Worm (Caenorhabditis elegans): Measurements from ENCODE around the gene ugt-18.
A peak's percentile ranks its signal among the peaks of the same experiment; 100 is the strongest.

ugt-18 gene

DNA sequence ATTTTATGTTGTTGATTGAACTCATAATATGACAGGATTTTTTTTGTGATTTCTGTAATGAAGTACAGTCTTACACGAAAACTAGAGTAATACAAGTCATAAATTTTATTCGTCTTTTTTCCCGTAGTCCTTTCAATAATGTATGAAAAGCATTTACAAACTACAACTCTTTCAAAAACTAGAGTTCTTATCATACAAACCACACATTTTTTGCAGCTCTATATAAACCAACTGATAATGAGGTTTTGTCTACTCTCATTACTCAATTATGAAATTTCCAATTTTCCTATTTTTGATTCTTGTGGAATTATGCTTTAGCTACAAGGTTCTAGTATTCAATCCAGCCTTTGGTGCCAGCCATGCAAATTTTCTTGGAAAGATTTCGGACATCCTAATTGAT, 4.7 kb downstream of the ugt-18 start, which contains the start of gene ugt-16:
Gene ugt-16, plus strand, starts transcription at position 248 of the 400 bp plus-strand sequence.
- TF ChIP-seq nhr-102 (tag; optimal IDR thresholded peaks at IDR 0.05) (peak; percentile 10), nhr-28 (tag; optimal IDR thresholded peaks at IDR 0.05) (peak; percentile 77), daf-16 (GFP tag; optimal IDR thresholded peaks at IDR 0.05) (no peak), daf-16 (tag; optimal IDR thresholded peaks at IDR 0.05) (peak; percentile 2), T20F7.1 (GFP tag; optimal IDR thresholded peaks at IDR 0.05) (no peak), unc-62 (GFP tag; optimal IDR thresholded peaks at IDR 0.05 in 1 of 2) (peak in 1 of 2 experiments; percentile 6), unc-62 (tag; optimal IDR thresholded peaks at IDR 0.05) (no peak), zag-1 (tag; optimal IDR thresholded peaks at IDR 0.05) (no peak), dmd-6 (GFP tag; IDR thresholded peaks at IDR 0.05) (peak; percentile 24; the same call in 1 of the 2 replicates), snpc-1.2 (GFP tag; IDR thresholded peaks at IDR 0.05) (no peak), nhr-77 (tag; optimal IDR thresholded peaks at IDR 0.05) (peak; percentile 19), pqm-1 (tag; optimal IDR thresholded peaks at IDR 0.05) (peak; percentile 50), hmg-1.1 (GFP tag; IDR thresholded peaks at IDR 0.05) (no peak)

DNA sequence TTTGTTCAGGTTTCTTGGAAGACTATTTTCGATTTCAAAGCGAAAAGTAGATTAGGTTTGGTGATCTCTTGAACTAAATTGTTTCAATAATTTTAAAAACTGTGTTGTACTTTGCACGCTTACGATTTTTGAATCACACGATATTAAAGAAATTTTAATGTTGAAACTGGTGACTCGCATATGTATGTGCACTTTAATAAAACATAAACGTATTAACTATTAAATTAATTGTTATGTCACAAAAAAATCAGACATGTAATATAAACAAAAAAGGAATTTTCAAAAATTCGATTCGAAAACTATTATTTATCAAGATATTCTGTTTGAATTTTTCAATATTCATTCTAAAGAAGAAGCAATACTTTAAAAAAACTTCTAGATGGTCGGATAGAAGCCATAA, 7.2 kb downstream of the ugt-18 start, which contains the start of gene ugt-15:
Gene ugt-15, plus strand, starts transcription at position 301 of the 400 bp plus-strand sequence.
- TF ChIP-seq ceh-82 (tag; optimal IDR thresholded peaks at IDR 0.05) (no peak), zip-11 (GFP tag; IDR thresholded peaks at IDR 0.05) (no peak), zag-1 (tag; optimal IDR thresholded peaks at IDR 0.05) (no peak), D1046.2 (GFP tag; IDR thresholded peaks at IDR 0.05) (no peak), cey-2 (tag; optimal IDR thresholded peaks at IDR 0.05; ENCODE audit: borderline replicate concordance, insufficient read depth) (no peak), pqm-1 (tag; optimal IDR thresholded peaks at IDR 0.05) (no peak), gei-8 (GFP tag; optimal IDR thresholded peaks at IDR 0.05) (no peak), unc-62 (GFP tag; optimal IDR thresholded peaks at IDR 0.05 in 1 of 2) (no peak), unc-62 (tag; optimal IDR thresholded peaks at IDR 0.05) (no peak), arid-1 (GFP tag; conservative IDR thresholded peaks at IDR 0.05) (no peak), saeg-2 (GFP tag; IDR thresholded peaks at IDR 0.05) (no peak), snpc-4 (tag; optimal IDR thresholded peaks at IDR 0.05) (no peak), nhr-48 (tag; optimal IDR thresholded peaks at IDR 0.05) (no peak), mxl-2 (GFP tag; conservative IDR thresholded peaks at IDR 0.05) (no peak), Y75B8A.6 (GFP tag; IDR thresholded peaks at IDR 0.05) (no peak), ztf-11 (tag; optimal IDR thresholded peaks at IDR 0.05) (no peak), spr-1 (tag; optimal IDR thresholded peaks at IDR 0.05) (no peak), Y105C5A.15 (GFP tag; IDR thresholded peaks at IDR 0.05) (no peak)

ce11 chrV:12835388-12835787, 15.3 kb downstream of the ugt-18 start, which contains the start of gene C44H9.4:
Gene C44H9.4 (plus strand): TSS chrV:12835688.
- TF ChIP-seq ctbp-1 (GFP tag; IDR thresholded peaks at IDR 0.05) (no peak), hmg-1.1 (GFP tag; IDR thresholded peaks at IDR 0.05) (no peak), nhr-77 (tag; optimal IDR thresholded peaks at IDR 0.05) (no peak), hif-1 (tag; optimal IDR thresholded peaks at IDR 0.05) (no peak), vab-7 (GFP tag; IDR thresholded peaks at IDR 0.05) (no peak), unc-39 (tag; optimal IDR thresholded peaks at IDR 0.05) (no peak), ceh-82 (tag; optimal IDR thresholded peaks at IDR 0.05) (no peak), pqm-1 (tag; optimal IDR thresholded peaks at IDR 0.05) (no peak), egl-43 (GFP tag; IDR thresholded peaks at IDR 0.05) (no peak), dmd-8 (GFP tag; IDR thresholded peaks at IDR 0.05) (no peak), lim-7 (GFP tag; IDR thresholded peaks at IDR 0.05) (no peak), fkh-10 (GFP tag; optimal IDR thresholded peaks at IDR 0.05) (no peak)

- TF ChIP-seq T20F7.1 (GFP tag; optimal IDR thresholded peaks at IDR 0.05) (no peak), daf-16 (GFP tag; optimal IDR thresholded peaks at IDR 0.05) (no peak), daf-16 (tag; optimal IDR thresholded peaks at IDR 0.05) (peak; percentile 6)
These were observed 24.7 kb downstream of the ugt-18 start for ce11 chrV:12844748-12845147.

Measured in whole organism, L4 larva.